Worm (Caenorhabditis elegans): Measurements from ENCODE around the gene H11E01.3.

The H11E01.3 gene

DNA sequence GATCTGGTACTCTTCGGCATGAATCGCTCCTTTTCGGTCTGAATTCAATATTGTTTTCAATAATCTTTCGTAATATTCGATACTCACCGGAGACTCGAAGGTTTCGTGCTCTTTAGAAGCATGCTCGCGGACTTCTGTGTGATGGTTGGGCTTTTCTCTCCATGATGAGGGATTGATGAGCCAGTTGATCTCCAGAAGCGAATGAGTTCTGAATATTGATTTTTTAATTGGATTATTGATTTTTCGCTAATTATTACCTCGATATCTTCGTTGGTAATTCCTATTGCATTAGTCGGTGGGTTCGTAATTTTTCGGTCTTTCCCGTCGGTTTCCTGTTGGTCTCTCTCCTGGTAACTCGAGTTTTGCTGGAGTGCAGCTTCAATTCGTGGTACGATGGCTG, 62.4 kb downstream of the H11E01.3 start:
- no peak for TF ChIP-seq tlf-1 (GFP tag; optimal IDR thresholded peaks at IDR 0.05)
- TF ChIP-seq rpc-1 (optimal IDR thresholded peaks at IDR 0.05), result no peak
- TF ChIP-seq rpc-1 (tag; optimal IDR thresholded peaks at IDR 0.05), result no peak
- no peak for TF ChIP-seq sptf-2 (GFP tag; optimal IDR thresholded peaks at IDR 0.05)
- TF ChIP-seq die-1 (tag; optimal IDR thresholded peaks at IDR 0.05), result no peak
- no peak for TF ChIP-seq K12H6.12 (tag; optimal IDR thresholded peaks at IDR 0.05)
- TF ChIP-seq ceh-79 (tag; optimal IDR thresholded peaks at IDR 0.05), result no peak
- no peak for TF ChIP-seq ceh-100 (GFP tag; IDR thresholded peaks at IDR 0.05)
- TF ChIP-seq lir-1 (GFP tag; conservative IDR thresholded peaks at IDR 0.05), result no peak
- no peak for TF ChIP-seq zim-3 (tag; optimal IDR thresholded peaks at IDR 0.05)
- TF ChIP-seq ceh-91 (GFP tag; IDR thresholded peaks at IDR 0.05), result no peak
- TF ChIP-seq somi-1 (GFP tag; optimal IDR thresholded peaks at IDR 0.05), result no peak
- no peak for TF ChIP-seq ztf-6 (GFP tag; IDR thresholded peaks at IDR 0.05)
- no peak for TF ChIP-seq F55B11.4 (tag; optimal IDR thresholded peaks at IDR 0.05; ENCODE audit: borderline replicate concordance, insufficient read depth)
- TF ChIP-seq T26A5.8 (tag; optimal IDR thresholded peaks at IDR 0.05), result no peak
- TF ChIP-seq ama-1 (optimal IDR thresholded peaks at IDR 0.05), result no peak
- TF ChIP-seq ama-1 (GFP tag; optimal IDR thresholded peaks at IDR 0.05), result no peak

DNA sequence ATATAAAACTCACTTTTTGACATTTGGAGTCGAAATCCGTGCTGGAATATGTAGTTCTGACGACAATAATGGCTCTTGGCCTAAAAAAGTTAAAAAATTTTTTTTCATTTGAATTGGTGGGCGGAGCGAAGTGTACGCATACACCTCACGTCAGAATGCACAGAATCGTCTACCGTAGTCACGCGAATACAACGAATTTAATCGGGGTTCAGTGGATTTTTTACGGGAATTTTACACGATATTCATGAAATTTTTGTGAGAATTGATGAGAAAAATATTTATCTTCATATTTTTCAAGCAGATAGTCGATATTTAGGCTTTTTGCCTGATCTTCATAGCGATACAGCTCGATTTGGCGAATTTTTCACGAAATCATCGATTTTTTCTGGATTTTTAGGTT, 64.0 kb downstream of the H11E01.3 start, which contains the start of gene R09H3.3:
R09H3.3 (minus strand) TSS at position 101 of the 400 bp plus-strand sequence.
- TF ChIP-seq snpc-3.4 (tag; optimal IDR thresholded peaks at IDR 0.05), result no peak
- no peak for TF ChIP-seq somi-1 (GFP tag; optimal IDR thresholded peaks at IDR 0.05)
- TF ChIP-seq sea-2 (GFP tag; IDR thresholded peaks at IDR 0.05), result no peak
- TF ChIP-seq D2030.7 (GFP tag; IDR thresholded peaks at IDR 0.05), result no peak
- no peak for TF ChIP-seq K11D2.4 (GFP tag; IDR thresholded peaks at IDR 0.05)
- no peak for TF ChIP-seq unc-130 (GFP tag; optimal IDR thresholded peaks at IDR 0.05)
- no peak for TF ChIP-seq dox-1 (GFP tag; IDR thresholded peaks at IDR 0.05)
- TF ChIP-seq F10E7.11 (tag; optimal IDR thresholded peaks at IDR 0.05), result no peak
- no peak for TF ChIP-seq atf-7 (tag; optimal IDR thresholded peaks at IDR 0.05)
- TF ChIP-seq hmg-1.2 (GFP tag; IDR thresholded peaks at IDR 0.05), result no peak
- TF ChIP-seq madf-6 (GFP tag; IDR thresholded peaks at IDR 0.05), result no peak
- no peak for TF ChIP-seq zim-3 (tag; optimal IDR thresholded peaks at IDR 0.05)
- no peak for TF ChIP-seq F23B12.7 (tag; optimal IDR thresholded peaks at IDR 0.05; ENCODE audit: insufficient read depth)
- TF ChIP-seq bed-2 (GFP tag; IDR thresholded peaks at IDR 0.05), result no peak
- TF ChIP-seq B0261.1 (tag; optimal IDR thresholded peaks at IDR 0.05), result no peak

All from whole organism, young adult.